Worm (Caenorhabditis elegans) whole organism, young adult: ENCODE data around the gene srw-67.

Experiments
- F10E7.11 ChIP-seq: sonication (generic microtip); optimal IDR thresholded peaks from 2 replicates; lab custom pipeline; 2017; ENCODE audit warnings: mild to moderate bottlenecking, missing genetic modification characterization, moderate library complexity, missing compliant biosample characterization
- F33H1.4 ChIP-seq: fragments of 200-800 bp; sonication (Bioruptor generic); IDR thresholded peaks from 2 replicates; pipeline ENCODE4 v1.3.6; 2022; ENCODE audit warnings: missing genetic modification reagents, missing genetic modification characterization, missing compliant biosample characterization
- Y56A3A.18 ChIP-seq: fragments of 200-800 bp; sonication (Bioruptor generic); IDR thresholded peaks from 2 replicates; pipeline ENCODE4 v1.3.6; 2022; ENCODE audit warnings: missing genetic modification reagents, missing genetic modification characterization, missing compliant biosample characterization
- Y79H2A.3 ChIP-seq: fragments of 200-800 bp; sonication (Bioruptor generic); conservative IDR thresholded peaks from 2 replicates; pipeline ENCODE4 v1.3.6; 2022; ENCODE audit warnings: missing genetic modification reagents, missing genetic modification characterization, missing compliant biosample characterization
- Y95B8A.8 ChIP-seq: fragments of 200-800 bp; sonication (Bioruptor generic); IDR thresholded peaks from 2 replicates; pipeline ENCODE4 v1.3.6; 2022; ENCODE audit warnings: missing genetic modification reagents, missing genetic modification characterization, missing compliant biosample characterization
- akir-1 ChIP-seq: fragments of 200-800 bp; sonication (Bioruptor generic); optimal IDR thresholded peaks from 2 replicates; lab custom pipeline; 2018; ENCODE audit warnings: mild to moderate bottlenecking, missing genetic modification characterization, moderate library complexity, missing compliant biosample characterization
- attf-3 ChIP-seq: fragments of 200-800 bp; sonication (Bioruptor generic); conservative IDR thresholded peaks from 2 replicates; pipeline ENCODE4 v1.3.6; 2022; ENCODE audit warnings: missing genetic modification reagents, missing genetic modification characterization, missing compliant biosample characterization
- bed-2 ChIP-seq: fragments of 200-800 bp; sonication (Bioruptor generic); IDR thresholded peaks from 2 replicates; pipeline ENCODE4 v1.3.6; 2022; ENCODE audit warnings: missing genetic modification reagents, missing genetic modification characterization, missing compliant biosample characterization
- ccch-3 ChIP-seq: fragments of 200-800 bp; sonication (Bioruptor generic); optimal IDR thresholded peaks from 2 replicates; lab custom pipeline; 2018; ENCODE audit warnings: mild to moderate bottlenecking, missing genetic modification characterization, missing compliant biosample characterization
- ceh-100 ChIP-seq: fragments of 200-800 bp; sonication (Bioruptor generic); IDR thresholded peaks from 2 replicates; pipeline ENCODE4 v1.3.6; 2022; ENCODE audit warnings: missing genetic modification reagents, missing genetic modification characterization, missing compliant biosample characterization
- ceh-27 ChIP-seq: fragments of 200-800 bp; sonication (Bioruptor generic); optimal IDR thresholded peaks from 2 replicates; lab custom pipeline; 2018; ENCODE audit warnings: mild to moderate bottlenecking, missing genetic modification characterization, moderate library complexity, missing compliant biosample characterization
- ceh-91 ChIP-seq: fragments of 200-800 bp; sonication (Bioruptor generic); IDR thresholded peaks from 2 replicates; pipeline ENCODE4 v1.3.6; 2022; ENCODE audit warnings: missing genetic modification reagents, missing genetic modification characterization, missing compliant biosample characterization
- die-1 ChIP-seq: sonication (generic microtip); optimal IDR thresholded peaks from 2 replicates; lab custom pipeline; 2016; ENCODE audit warnings: missing genotype, mild to moderate bottlenecking, missing genetic modification characterization, missing compliant biosample characterization
- dox-1 ChIP-seq: fragments of 200-800 bp; sonication (Bioruptor generic); IDR thresholded peaks from 2 replicates; pipeline ENCODE4 v1.3.6; 2022; ENCODE audit warnings: missing genetic modification reagents, missing genetic modification characterization, missing compliant biosample characterization
- egl-18 ChIP-seq: fragments of 200-800 bp; sonication (Bioruptor generic); IDR thresholded peaks from 2 replicates; pipeline ENCODE4 v1.3.6; 2022; ENCODE audit warnings: missing genetic modification reagents, missing genetic modification characterization, missing compliant biosample characterization
- egrh-3 ChIP-seq: fragments of 200-800 bp; sonication (Bioruptor generic); IDR thresholded peaks from 2 replicates; pipeline ENCODE4 v1.3.6; 2022; ENCODE audit warnings: missing genetic modification reagents, missing genetic modification characterization, missing compliant biosample characterization
- him-1 ChIP-seq: sonication (generic microtip); optimal IDR thresholded peaks from 2 replicates; lab custom pipeline; 2016; ENCODE audit warnings: missing genotype, missing genetic modification reagents, missing genetic modification characterization, missing compliant biosample characterization
- hmg-1.2 ChIP-seq: fragments of 200-800 bp; sonication (Bioruptor generic); IDR thresholded peaks from 2 replicates; pipeline ENCODE4 v1.3.6; 2022; ENCODE audit warnings: missing genetic modification reagents, missing genetic modification characterization, missing compliant biosample characterization
- hmg-20 ChIP-seq: fragments of 200-800 bp; sonication (Bioruptor generic); IDR thresholded peaks from 2 replicates; pipeline ENCODE4 v1.3.6; 2022; ENCODE audit warnings: missing genetic modification reagents, missing genetic modification characterization, missing compliant biosample characterization
- let-526 ChIP-seq: fragments of 200-800 bp; sonication (Bioruptor generic); IDR thresholded peaks from 2 replicates; pipeline ENCODE4 v1.3.6; 2022; ENCODE audit warnings: missing genetic modification reagents, missing genetic modification characterization, missing compliant biosample characterization
- lin-26 ChIP-seq: fragments of 200-800 bp; sonication (Bioruptor generic); IDR thresholded peaks from 2 replicates; pipeline ENCODE4 v1.3.6; 2022; ENCODE audit warnings: missing genetic modification reagents, missing genetic modification characterization, missing compliant biosample characterization
- lsl-1 ChIP-seq: fragments of 200-800 bp; sonication (Bioruptor generic); optimal IDR thresholded peaks from 2 replicates; lab custom pipeline; 2018; ENCODE audit warnings: mild to moderate bottlenecking, missing genetic modification characterization, moderate library complexity, missing compliant biosample characterization
- madf-6 ChIP-seq: fragments of 200-800 bp; sonication (Bioruptor generic); IDR thresholded peaks from 2 replicates; pipeline ENCODE4 v1.3.6; 2022; ENCODE audit warnings: missing genetic modification reagents, missing genetic modification characterization, missing compliant biosample characterization
- mxl-1 ChIP-seq: sonication (generic microtip); optimal IDR thresholded peaks from 2 replicates; lab custom pipeline; 2016; ENCODE audit warnings: missing genetic modification characterization, missing compliant biosample characterization
- nfyb-1 ChIP-seq: fragments of 200-800 bp; sonication (Bioruptor generic); IDR thresholded peaks from 2 replicates; pipeline ENCODE4 v1.3.6; 2022; ENCODE audit warnings: missing genetic modification reagents, missing genetic modification characterization, missing compliant biosample characterization
- nhr-27 ChIP-seq: fragments of 200-800 bp; sonication (Bioruptor generic); optimal IDR thresholded peaks from 2 replicates; lab custom pipeline; 2018; ENCODE audit warnings: mild to moderate bottlenecking, missing genetic modification characterization, moderate library complexity, missing compliant biosample characterization
- nhr-80 ChIP-seq: sonication (generic microtip); optimal IDR thresholded peaks from 2 replicates; lab custom pipeline; 2016; ENCODE audit warnings: missing genetic modification characterization, missing compliant biosample characterization
- pbrm-1 ChIP-seq: fragments of 200-800 bp; sonication (Bioruptor generic); IDR thresholded peaks from 2 replicates; pipeline ENCODE4 v1.3.6; 2022; ENCODE audit warnings: missing genetic modification reagents, missing genetic modification characterization, missing compliant biosample characterization
- pha-4 ChIP-seq: fragments of 150-350 bp; sonication (generic microtip); optimal IDR thresholded peaks from 2 replicates; lab custom pipeline; 2014; ENCODE audit warnings: missing biosample characterization, missing genetic modification reagents, missing genetic modification characterization
- rcor-1 ChIP-seq: fragments of 200-800 bp; sonication (Bioruptor generic); IDR thresholded peaks from 2 replicates; pipeline ENCODE4 v1.3.6; 2022; ENCODE audit warnings: missing genetic modification reagents, missing genetic modification characterization, missing compliant biosample characterization
- repo-1 ChIP-seq: sonication (generic microtip); optimal IDR thresholded peaks from 2 replicates; lab custom pipeline; 2017; ENCODE audit warnings: mild to moderate bottlenecking, missing genetic modification characterization, missing compliant biosample characterization
- tbx-9 ChIP-seq: sonication (generic microtip); optimal IDR thresholded peaks from 2 replicates; lab custom pipeline; 2016; ENCODE audit warnings: borderline replicate concordance, missing genetic modification characterization, inconsistent platforms, missing compliant biosample characterization
- xnd-1 ChIP-seq: sonication (generic microtip); optimal IDR thresholded peaks from 2 replicates; lab custom pipeline; 2016; ENCODE audit warnings: missing genotype, missing genetic modification reagents, missing genetic modification characterization, missing compliant biosample characterization
- ztf-18 ChIP-seq: sonication (generic microtip); optimal IDR thresholded peaks from 2 replicates; lab custom pipeline; 2016; ENCODE audit warnings: missing genotype, mild to moderate bottlenecking, missing genetic modification characterization, missing compliant biosample characterization
- ztf-22 ChIP-seq: fragments of 200-800 bp; sonication (Bioruptor generic); optimal IDR thresholded peaks from 2 replicates; lab custom pipeline; 2018; ENCODE audit warnings: mild to moderate bottlenecking, missing genetic modification characterization, moderate library complexity, missing compliant biosample characterization
- ztf-26 ChIP-seq: sonication (generic microtip); optimal IDR thresholded peaks from 2 replicates; lab custom pipeline; 2017; ENCODE audit warnings: missing genetic modification characterization, missing compliant biosample characterization
- ztf-28 ChIP-seq: fragments of 200-800 bp; sonication (Bioruptor generic); IDR thresholded peaks from 2 replicates; pipeline ENCODE4 v1.3.6; 2022; ENCODE audit warnings: missing genetic modification reagents, missing genetic modification characterization, missing compliant biosample characterization
- ztf-6 ChIP-seq: fragments of 200-800 bp; sonication (Bioruptor generic); IDR thresholded peaks from 2 replicates; pipeline ENCODE4 v1.3.6; 2022; ENCODE audit warnings: missing genetic modification reagents, missing genetic modification characterization, missing compliant biosample characterization

Gene srw-67

DNA sequence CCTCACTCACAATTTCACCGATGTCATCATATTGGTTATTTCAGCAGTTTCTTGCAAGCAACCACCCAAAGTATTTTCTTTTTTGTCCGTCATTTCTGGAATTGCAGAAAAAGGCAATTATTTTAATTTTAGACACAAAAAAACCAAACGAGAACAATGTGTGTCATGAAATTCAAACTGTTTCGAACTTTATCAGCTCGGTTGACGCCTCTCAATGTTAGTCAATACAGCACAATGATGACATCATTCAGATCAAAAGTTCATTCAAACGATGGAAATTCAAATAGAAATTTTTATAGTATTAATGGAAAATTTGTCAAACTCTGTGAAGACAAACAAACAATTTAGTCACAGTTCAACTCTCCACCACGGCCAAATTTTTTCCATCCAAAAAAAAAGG lies 25.5 kb upstream of the srw-67 start, which contains the start of gene fbxa-105:
Gene fbxa-105 (minus strand): TSS at position 97 of the 400 bp plus-strand sequence.
- TF ChIP-seq nhr-80 (tag; lab: Kevin White, UChicago) (peak; percentile 34), F10E7.11 (tag; lab: Kevin White, UChicago) (no peak)

DNA sequence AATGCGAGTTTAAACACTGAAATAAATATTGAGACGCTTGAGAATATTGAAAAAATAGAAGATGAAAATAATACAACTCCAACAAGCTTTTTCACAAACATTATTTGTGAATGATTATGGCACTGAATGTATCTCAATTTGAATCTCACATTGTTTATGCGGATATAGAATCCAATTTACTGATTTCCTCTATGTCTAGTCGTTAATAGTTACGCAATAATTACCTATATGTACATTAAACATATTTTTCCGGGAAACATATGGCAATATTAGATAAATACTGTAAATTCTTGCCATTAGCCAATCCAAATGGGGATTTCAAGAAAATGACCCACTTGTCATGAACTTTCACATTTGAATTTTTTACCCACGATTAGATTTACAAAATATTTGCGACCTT lies 22.1 kb upstream of the srw-67 start, which contains the start of gene srx-9:
Gene srx-9 (minus strand): TSS at position 101 of the 400 bp plus-strand sequence.
- TF ChIP-seq hmg-20 (GFP tag; lab: Robert Waterston, UW) (no peak), die-1 (tag; lab: Kevin White, UChicago) (no peak), ztf-18 (tag; lab: Kevin White, UChicago) (no peak), egl-18 (GFP tag; lab: Robert Waterston, UW) (no peak), let-526 (no peak), lin-26 (no peak), xnd-1 (no peak), nfyb-1 (GFP tag; lab: Robert Waterston, UW) (no peak)

DNA sequence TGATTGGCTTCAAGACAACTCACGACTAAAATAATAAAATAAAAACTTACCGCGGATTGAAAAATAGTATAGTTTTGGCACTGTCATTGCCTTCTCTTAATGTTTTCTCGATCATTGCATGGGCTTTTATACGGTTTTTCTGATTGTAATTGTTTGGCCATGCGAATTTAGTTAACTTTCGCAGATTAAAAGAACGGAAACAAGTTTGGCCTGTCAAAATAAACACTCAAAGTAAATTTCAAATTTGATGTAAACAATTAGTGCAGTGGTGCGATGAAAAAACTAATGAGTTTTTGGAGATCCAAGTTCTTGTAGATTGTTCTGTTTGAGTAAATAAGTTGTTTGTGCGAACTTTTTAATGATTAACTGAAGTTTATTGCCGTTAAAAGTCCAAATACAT lies 18.3 kb upstream of the srw-67 start, which contains the start of gene gst-41:
Gene gst-41 (minus strand): TSS at position 101 of the 400 bp plus-strand sequence.
- TF ChIP-seq ztf-6 (no peak), Y56A3A.18 (GFP tag; lab: Robert Waterston, UW) (no peak), ztf-22 (no peak), attf-3 (no peak), ccch-3 (GFP tag; lab: Kevin White, UChicago) (no peak), hmg-1.2 (GFP tag; lab: Robert Waterston, UW) (no peak), Y79H2A.3 (GFP tag; lab: Robert Waterston, UW) (no peak), lsl-1 (GFP tag; lab: Kevin White, UChicago) (no peak), bed-2 (GFP tag; lab: Robert Waterston, UW) (no peak), akir-1 (GFP tag; lab: Kevin White, UChicago) (no peak), ztf-28 (GFP tag; lab: Robert Waterston, UW) (no peak), nhr-27 (no peak), repo-1 (tag; lab: Kevin White, UChicago) (no peak), pbrm-1 (no peak), dox-1 (GFP tag; lab: Robert Waterston, UW) (no peak), rcor-1 (GFP tag; lab: Robert Waterston, UW) (no peak), madf-6 (GFP tag; lab: Robert Waterston, UW) (no peak), F33H1.4 (GFP tag; lab: Robert Waterston, UW) (no peak)
- TF ChIP-seq, all 124 proteins: peak for 0

DNA sequence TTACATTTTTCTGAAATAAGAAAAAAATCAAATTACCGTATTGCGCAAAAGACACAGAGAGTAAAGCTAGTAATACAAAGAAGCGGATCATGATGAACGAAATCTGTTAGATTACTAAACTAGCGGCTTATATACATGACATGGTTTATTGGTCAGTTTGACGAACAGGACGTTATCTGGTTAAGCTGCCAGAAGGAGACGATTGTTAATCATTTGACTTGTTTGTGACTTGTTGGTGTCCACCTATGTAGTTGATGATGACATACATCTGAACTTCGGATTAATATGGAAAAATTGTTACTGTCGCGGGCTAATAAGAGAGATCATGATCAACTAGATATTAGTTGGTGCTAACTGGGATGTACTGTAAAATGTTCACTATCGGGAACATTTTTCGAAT lies 17.4 kb upstream of the srw-67 start, which contains the start of gene cnc-9:
Gene cnc-9 (minus strand): TSS at position 101 of the 400 bp plus-strand sequence.
- TF ChIP-seq ztf-22 (no peak), mxl-1 (no peak), egrh-3 (no peak), nhr-27 (no peak), him-1 (no peak), tbx-9 (tag; lab: Kevin White, UChicago) (no peak), nhr-80 (tag; lab: Kevin White, UChicago) (no peak), ceh-91 (GFP tag; lab: Robert Waterston, UW) (no peak), pha-4 (no peak), F33H1.4 (GFP tag; lab: Robert Waterston, UW) (no peak), ztf-26 (tag; lab: Kevin White, UChicago) (no peak), ceh-100 (GFP tag; lab: Robert Waterston, UW) (no peak), Y95B8A.8 (GFP tag; lab: Robert Waterston, UW) (no peak), ceh-27 (no peak)
- TF ChIP-seq, all 124 proteins: peak for 0
